Fruit fly (Drosophila melanogaster) whole organism, embryonic: ENCODE results near the gene CG32448.

Experiments
- Aef1 ChIP-seq: fragments of 200-800 bp; sonication (Bioruptor generic); IDR thresholded peaks from 3 replicates; pipeline ENCODE4 v1.3.6; 2022; ENCODE audit warnings: missing biosample characterization, missing genetic modification characterization
- B-H1 ChIP-seq: fragments of 200-800 bp; sonication (Bioruptor generic); IDR thresholded peaks from 3 replicates; pipeline ENCODE4 v1.3.6; 2022; ENCODE audit warnings: missing biosample characterization, missing genetic modification characterization
- CG10543 ChIP-seq: fragments of 200-800 bp; sonication (Bioruptor generic); optimal IDR thresholded peaks from 3 replicates; lab custom pipeline; 2017; ENCODE audit warnings: missing biosample characterization, mild to moderate bottlenecking, missing genetic modification characterization, moderate library complexity
- CG12155 ChIP-seq: fragments of 200-800 bp; sonication (Bioruptor generic); optimal IDR thresholded peaks from 3 replicates; lab custom pipeline; 2016; ENCODE audit warnings: missing biosample characterization, missing genetic modification characterization
- CG1233 ChIP-seq: fragments of 200-800 bp; sonication (Bioruptor generic); optimal IDR thresholded peaks from 4 replicates; lab custom pipeline; 2018; ENCODE audit warnings: missing biosample characterization, mild to moderate bottlenecking, missing genetic modification characterization
- CG12391 ChIP-seq: fragments of 200-800 bp; sonication (Bioruptor generic); optimal IDR thresholded peaks from 3 replicates; lab custom pipeline; 2018; ENCODE audit warnings: missing biosample characterization, mild to moderate bottlenecking, missing genetic modification characterization, moderate library complexity
- CG13123 ChIP-seq: fragments of 200-800 bp; sonication (Bioruptor generic); optimal IDR thresholded peaks from 2 replicates; lab custom pipeline; 2016; ENCODE audit warnings: missing biosample characterization, missing genetic modification characterization
- CG16863 ChIP-seq: fragments of 200-800 bp; sonication (Bioruptor generic); optimal IDR thresholded peaks from 3 replicates; lab custom pipeline; 2016; ENCODE audit warnings: missing biosample characterization, missing genetic modification characterization
- CG17829 ChIP-seq: fragments of 200-800 bp; optimal IDR thresholded peaks from 2 replicates; lab custom pipeline; 2019; ENCODE audit warnings: missing biosample characterization, mild to moderate bottlenecking, missing genetic modification characterization, moderate library complexity
- CG2116 ChIP-seq: fragments of 200-800 bp; sonication (Bioruptor generic); optimal IDR thresholded peaks from 3 replicates; lab custom pipeline; 2018; ENCODE audit warnings: missing biosample characterization, mild to moderate bottlenecking, missing genetic modification characterization
- CG2712 ChIP-seq: fragments of 200-800 bp; optimal IDR thresholded peaks from 3 replicates; lab custom pipeline; 2019; ENCODE audit warnings: missing biosample characterization, mild to moderate bottlenecking, missing genetic modification characterization, moderate library complexity
- CG30403 ChIP-seq: fragments of 200-800 bp; sonication (Bioruptor generic); optimal IDR thresholded peaks from 3 replicates; lab custom pipeline; 2016; ENCODE audit warnings: missing biosample characterization, missing genetic modification characterization
- CG30431 ChIP-seq: fragments of 200-800 bp; sonication (Bioruptor generic); optimal IDR thresholded peaks from 2 replicates; lab custom pipeline; 2017; ENCODE audit warnings: missing biosample characterization, missing genetic modification characterization
- CG31224 ChIP-seq: fragments of 200-800 bp; sonication (Bioruptor generic); IDR thresholded peaks from 2 replicates; pipeline ENCODE4 v1.3.6; 2022; ENCODE audit warnings: missing biosample characterization, missing genetic modification characterization
- CG31388 ChIP-seq: fragments of 200-800 bp; sonication (Bioruptor generic); optimal IDR thresholded peaks from 2 replicates; lab custom pipeline; 2016; ENCODE audit warnings: missing biosample characterization, missing genetic modification characterization
- CG3995 ChIP-seq: fragments of 200-800 bp; sonication (Bioruptor generic); optimal IDR thresholded peaks from 3 replicates; lab custom pipeline; 2016; ENCODE audit warnings: missing biosample characterization, missing genetic modification characterization
- CG4617 ChIP-seq: fragments of 200-800 bp; sonication (Bioruptor generic); optimal IDR thresholded peaks from 3 replicates; lab custom pipeline; 2016; ENCODE audit warnings: missing biosample characterization, missing genetic modification characterization, borderline replicate concordance
- CG4730 ChIP-seq: fragments of 200-800 bp; sonication (Bioruptor generic); IDR thresholded peaks from 2 replicates; pipeline ENCODE4 v1.3.6; 2022; ENCODE audit warnings: missing biosample characterization, missing genetic modification characterization
- CG7556 ChIP-seq: fragments of 200-800 bp; sonication (Bioruptor generic); optimal IDR thresholded peaks from 2 replicates; lab custom pipeline; 2017; ENCODE audit warnings: missing biosample characterization, mild to moderate bottlenecking, missing genetic modification characterization
- CG8765 ChIP-seq: fragments of 200-800 bp; sonication (Bioruptor generic); IDR thresholded peaks from 2 replicates; pipeline ENCODE4 v1.3.6; 2022; ENCODE audit warnings: missing biosample characterization, missing genetic modification characterization
- CG9437 ChIP-seq: fragments of 200-800 bp; sonication (Bioruptor generic); optimal IDR thresholded peaks from 2 replicates; lab custom pipeline; 2018; ENCODE audit warnings: missing biosample characterization, mild to moderate bottlenecking, missing genetic modification characterization
- CG9876 ChIP-seq: fragments of 200-800 bp; sonication (Bioruptor generic); optimal IDR thresholded peaks from 2 replicates; lab custom pipeline; 2016; ENCODE audit warnings: missing biosample characterization, missing genetic modification characterization
- Dek ChIP-seq: fragments of 200-800 bp; sonication (Bioruptor generic); optimal IDR thresholded peaks from 3 replicates; lab custom pipeline; 2019; ENCODE audit warnings: missing biosample characterization, mild to moderate bottlenecking, missing genetic modification characterization, moderate library complexity
- Dip3 ChIP-seq: fragments of 200-800 bp; sonication (Bioruptor generic); optimal IDR thresholded peaks from 3 replicates; lab custom pipeline; 2016; ENCODE audit warnings: missing biosample characterization, missing genetic modification characterization
- Doc3 ChIP-seq: fragments of 200-800 bp; sonication (Bioruptor generic); IDR thresholded peaks from 3 replicates; pipeline ENCODE4 v1.3.6; 2022; ENCODE audit warnings: missing biosample characterization, missing genetic modification characterization; ENCODE audit not compliant: partially characterized antibody
- ERR ChIP-seq: fragments of 200-800 bp; sonication (Bioruptor generic); optimal IDR thresholded peaks from 2 replicates; lab custom pipeline; 2016; ENCODE audit warnings: missing biosample characterization, missing genetic modification characterization
- Ets65A ChIP-seq: fragments of 200-800 bp; sonication (Bioruptor generic); peaks from one replicate; lab custom pipeline; 2016; ENCODE audit warnings: missing biosample characterization, missing genetic modification characterization
- HHEX ChIP-seq: fragments of 200-800 bp; sonication (Bioruptor generic); optimal IDR thresholded peaks from 3 replicates; lab custom pipeline; 2017; ENCODE audit warnings: missing biosample characterization, mild to moderate bottlenecking, missing genetic modification characterization, missing genetic modification reagents
- Scr ChIP-seq: fragments of 200-800 bp; sonication (Bioruptor generic); IDR thresholded peaks from 2 replicates; pipeline ENCODE4 v1.3.6; 2022; ENCODE audit warnings: missing biosample characterization, missing genetic modification characterization; ENCODE audit not compliant: partially characterized antibody
- bab2 ChIP-seq: fragments of 200-800 bp; sonication (Bioruptor generic); optimal IDR thresholded peaks from 2 replicates; lab custom pipeline; 2016; ENCODE audit warnings: missing biosample characterization, missing genetic modification characterization
- bbx ChIP-seq: fragments of 200-800 bp; sonication (Bioruptor generic); IDR thresholded peaks from 2 replicates; pipeline ENCODE4 v1.3.6; 2022; ENCODE audit warnings: missing biosample characterization, missing genetic modification characterization; ENCODE audit not compliant: partially characterized antibody
- br ChIP-seq: fragments of >200 bp; optimal IDR thresholded peaks from 2 replicates; lab custom pipeline; 2017
- dati ChIP-seq: fragments of 200-800 bp; sonication (Bioruptor generic); IDR thresholded peaks from 2 replicates; pipeline ENCODE4 v1.3.6; 2022; ENCODE audit warnings: missing biosample characterization, missing genetic modification characterization
- disco-r ChIP-seq: fragments of 200-800 bp; sonication (Bioruptor generic); optimal IDR thresholded peaks from 2 replicates; lab custom pipeline; 2016; ENCODE audit warnings: missing biosample characterization, missing genetic modification characterization
- dmrt11E ChIP-seq: fragments of 200-800 bp; sonication (Bioruptor generic); optimal IDR thresholded peaks from 3 replicates; lab custom pipeline; 2018; ENCODE audit warnings: missing biosample characterization, mild to moderate bottlenecking, missing genetic modification characterization, moderate library complexity
- esg ChIP-seq: fragments of 200-800 bp; sonication (Bioruptor generic); conservative IDR thresholded peaks from 2 replicates; pipeline ENCODE4 v1.3.6; 2022; ENCODE audit warnings: missing biosample characterization, missing genetic modification characterization
- gem ChIP-seq: fragments of 200-800 bp; sonication (Bioruptor generic); optimal IDR thresholded peaks from 2 replicates; lab custom pipeline; 2019; ENCODE audit warnings: missing biosample characterization, mild to moderate bottlenecking, missing genetic modification characterization, moderate library complexity
- gfzf ChIP-seq: fragments of 200-800 bp; sonication (Bioruptor generic); optimal IDR thresholded peaks from 2 replicates; lab custom pipeline; 2016; ENCODE audit warnings: missing biosample characterization, mild to moderate bottlenecking, missing genetic modification characterization, moderate library complexity
- kah ChIP-seq: fragments of 200-800 bp; sonication (Bioruptor generic); optimal IDR thresholded peaks from 2 replicates; lab custom pipeline; 2018; ENCODE audit warnings: missing biosample characterization, mild to moderate bottlenecking, missing genetic modification characterization
- kay ChIP-seq: fragments of 200-800 bp; sonication (Bioruptor generic); optimal IDR thresholded peaks from 2 replicates; lab custom pipeline; 2016; ENCODE audit warnings: missing biosample characterization, missing genetic modification characterization
- klu ChIP-seq: fragments of 200-800 bp; sonication (Bioruptor generic); IDR thresholded peaks from 2 replicates; pipeline ENCODE4 v1.3.6; 2022; ENCODE audit warnings: missing biosample characterization, missing genetic modification characterization
- lov ChIP-seq, 2 experiments: fragments of 200-800 bp in 1 of 2; fragments of >200 bp in 1 of 2; sonication (Bioruptor generic) in 1 of 2; IDR thresholded peaks in 1 of 2; optimal IDR thresholded peaks in 1 of 2; 2 replicates in 1 of 2; 3 replicates in 1 of 2; pipeline versions ENCODE4 v1.3.6 to Lab custom; 2017 to 2022; ENCODE audit warnings: missing biosample characterization in 1 of 2, missing genetic modification characterization in 1 of 2
- nerfin-1 ChIP-seq: fragments of 200-800 bp; sonication (Bioruptor generic); optimal IDR thresholded peaks from 3 replicates; lab custom pipeline; 2019; ENCODE audit warnings: missing biosample characterization, mild to moderate bottlenecking, missing genetic modification characterization, moderate library complexity
- nom ChIP-seq: fragments of 200-800 bp; sonication (Bioruptor generic); optimal IDR thresholded peaks from 2 replicates; lab custom pipeline; 2017; ENCODE audit warnings: missing biosample characterization, missing genetic modification characterization, mild to moderate bottlenecking, moderate library complexity, missing genetic modification reagents
- p53 ChIP-seq: fragments of 200-800 bp; sonication (Bioruptor generic); optimal IDR thresholded peaks from 2 replicates; lab custom pipeline; 2016; ENCODE audit warnings: missing biosample characterization, missing genetic modification characterization
- prd ChIP-seq, 3 experiments: fragments of >200 bp in 2 of 3; fragments of 200-800 bp in 1 of 3; sonication (Bioruptor generic) in 1 of 3; optimal IDR thresholded peaks in 2 of 3; IDR thresholded peaks in 1 of 3; 2 replicates in 2 of 3; 3 replicates in 1 of 3; pipeline versions ENCODE4 v1.3.6 to Lab custom; 2017 to 2022; ENCODE audit warnings: missing biosample characterization in 1 of 3, missing genetic modification characterization in 1 of 3
- trem ChIP-seq: fragments of 200-800 bp; optimal IDR thresholded peaks from 3 replicates; lab custom pipeline; 2019; ENCODE audit warnings: missing biosample characterization, mild to moderate bottlenecking, missing genetic modification characterization, moderate library complexity
- tup ChIP-seq: fragments of 200-800 bp; sonication (Bioruptor generic); optimal IDR thresholded peaks from 2 replicates; lab custom pipeline; 2016; ENCODE audit warnings: missing biosample characterization, mild to moderate bottlenecking, missing genetic modification characterization, moderate library complexity
- vnd ChIP-seq: fragments of 200-800 bp; sonication (Bioruptor generic); IDR thresholded peaks from 3 replicates; pipeline ENCODE4 v1.3.6; 2022; ENCODE audit warnings: missing biosample characterization, missing genetic modification characterization; ENCODE audit not compliant: partially characterized antibody

Gene CG32448

dm6 chr3L:21828177-21828589 is at the start of gene CG32448 (continued):
- TF ChIP-seq CG9437 (GFP tag; lab: Kevin White, UChicago) (peak; percentile 41), Scr (GFP tag; lab: Robert Waterston, UW) (no peak), Dek (tag; lab: Kevin White, UChicago) (peak; percentile 29), nerfin-1 (tag; lab: Kevin White, UChicago) (peak; percentile 32), CG2712 (tag; lab: Kevin White, UChicago) (peak; percentile 75), CG1233 (GFP tag; lab: Kevin White, UChicago) (peak; percentile 44), CG31388 (GFP tag; lab: Kevin White, UChicago) (peak; percentile 1), CG8765 (GFP tag; lab: Robert Waterston, UW) (0 out of 2 replicates have a peak, but pooled peaks have one; percentile 27), p53 (GFP tag; lab: Kevin White, UChicago) (peak; percentile 1), CG30403 (GFP tag; lab: Kevin White, UChicago) (peak; percentile 73), CG4730 (GFP tag; lab: Robert Waterston, UW) (0 out of 2 replicates have a peak, but pooled peaks have one; percentile 16), vnd (GFP tag; lab: Robert Waterston, UW) (no peak), CG31224 (GFP tag; lab: Robert Waterston, UW) (peak; percentile 61), Doc3 (no peak), ERR (peak; percentile 16), esg (peak; percentile 54), HHEX (GFP tag; lab: Kevin White, UChicago) (peak; percentile 30), trem (peak; percentile 69), dmrt11E (tag; lab: Kevin White, UChicago) (peak; percentile 60), Dip3 (GFP tag; lab: Kevin White, UChicago) (peak; percentile 58), CG7556 (GFP tag; lab: Kevin White, UChicago) (peak; percentile 28), br (lab: Kevin White, UChicago) (no peak), dati (GFP tag; lab: Robert Waterston, UW) (peak; percentile 54; the same call in 1 of the 2 replicates), bbx (GFP tag; lab: Robert Waterston, UW) (no peak), gfzf (GFP tag; lab: Kevin White, UChicago) (peak; percentile 65), tup (GFP tag; lab: Kevin White, UChicago) (no peak), Ets65A (GFP tag; lab: Kevin White, UChicago) (peak; percentile 96), CG16863 (GFP tag; lab: Kevin White, UChicago) (peak; percentile 38), nom (peak; percentile 6), prd (optimal IDR thresholded peaks at IDR 0.05; lab: Kevin White, UChicago) (no peak), prd (GFP tag; IDR thresholded peaks at IDR 0.05; lab: Robert Waterston, UW) (peak; percentile 87), CG10543 (peak; percentile 14), kah (peak; percentile 37), gem (tag; lab: Kevin White, UChicago) (peak; percentile 73), bab2 (GFP tag; lab: Kevin White, UChicago) (peak; percentile 71), B-H1 (GFP tag; lab: Robert Waterston, UW) (peak; percentile 60; the same call in 2 of the 3 replicates), CG12155 (GFP tag; lab: Kevin White, UChicago) (peak; percentile 65), CG12391 (tag; lab: Kevin White, UChicago) (peak; percentile 68), CG2116 (peak; percentile 35), CG4617 (peak; percentile 57), CG3995 (GFP tag; lab: Kevin White, UChicago) (peak; percentile 22), disco-r (GFP tag; lab: Kevin White, UChicago) (no peak), kay (GFP tag; lab: Kevin White, UChicago) (peak; percentile 20), CG9876 (GFP tag; lab: Kevin White, UChicago) (peak; percentile 37), CG17829 (peak; percentile 44), Aef1 (GFP tag; lab: Robert Waterston, UW) (peak; percentile 38; the same call in 1 of the 3 replicates), CG13123 (GFP tag; lab: Kevin White, UChicago) (peak; percentile 51), klu (GFP tag; lab: Robert Waterston, UW) (no peak), lov (optimal IDR thresholded peaks at IDR 0.05; lab: Kevin White, UChicago) (no peak), lov (GFP tag; IDR thresholded peaks at IDR 0.05; lab: Robert Waterston, UW) (0 out of 3 replicates have a peak, but pooled peaks have one; percentile 40), CG30431 (GFP tag; lab: Kevin White, UChicago) (peak; percentile 34)
